Worm (Caenorhabditis elegans) whole organism, mixed stage, embryonic: ENCODE results near the gene F28A10.7.

Experiments used
- M03D4.4 ChIP-seq: sonication (generic microtip); optimal IDR thresholded peaks from 2 replicates; lab custom pipeline; 2017; ENCODE audit warnings: mild to moderate bottlenecking, missing genetic modification characterization, missing compliant biosample characterization
- bed-3 ChIP-seq: fragments of 200-800 bp; sonication (Bioruptor generic); optimal IDR thresholded peaks from 3 replicates; lab custom pipeline; 2018; ENCODE audit warnings: mild to moderate bottlenecking, missing genetic modification characterization, moderate library complexity, missing compliant biosample characterization
- blmp-1 ChIP-seq: fragments of 150-350 bp; optimal IDR thresholded peaks from 2 replicates; lab custom pipeline; 2014; ENCODE audit warnings: missing biosample characterization, missing genetic modification characterization
- ceh-39 ChIP-seq: fragments of 150-350 bp; optimal IDR thresholded peaks from 2 replicates; lab custom pipeline; 2014; ENCODE audit warnings: missing biosample characterization, missing genetic modification characterization
- ceh-43 ChIP-seq: fragments of 200-800 bp; sonication (Bioruptor generic); optimal IDR thresholded peaks from 2 replicates; lab custom pipeline; 2018; ENCODE audit warnings: mild to moderate bottlenecking, missing genetic modification characterization, moderate library complexity, missing compliant biosample characterization
- ceh-83 ChIP-seq: fragments of 200-800 bp; sonication (Bioruptor generic); optimal IDR thresholded peaks from 2 replicates; lab custom pipeline; 2018; ENCODE audit warnings: mild to moderate bottlenecking, missing genetic modification characterization, missing compliant biosample characterization
- ces-1 ChIP-seq: fragments of 150-350 bp; optimal IDR thresholded peaks from 2 replicates; lab custom pipeline; 2014; ENCODE audit warnings: missing biosample characterization, missing genetic modification reagents, missing genetic modification characterization
- cnd-1 ChIP-seq: fragments of 200-800 bp; sonication (Bioruptor generic); optimal IDR thresholded peaks from 2 replicates; lab custom pipeline; 2018; ENCODE audit warnings: mild to moderate bottlenecking, missing genetic modification characterization, missing compliant biosample characterization
- drap-1 ChIP-seq: fragments of 200-800 bp; sonication (Bioruptor generic); optimal IDR thresholded peaks from 3 replicates; lab custom pipeline; 2018; ENCODE audit warnings: mild to moderate bottlenecking, missing genetic modification characterization, missing compliant biosample characterization
- elt-1 ChIP-seq: sonication (generic microtip); optimal IDR thresholded peaks from 2 replicates; lab custom pipeline; 2017; ENCODE audit warnings: missing genetic modification characterization, mild to moderate bottlenecking, missing compliant biosample characterization, antibody characterized with exemption, moderate library complexity, borderline replicate concordance; ENCODE audit not compliant: insufficient read depth
- elt-3 ChIP-seq: fragments of 150-350 bp; optimal IDR thresholded peaks from 2 replicates; lab custom pipeline; 2014; ENCODE audit warnings: missing biosample characterization, missing genetic modification characterization
- flh-1 ChIP-seq: fragments of 200-800 bp; sonication (Bioruptor generic); optimal IDR thresholded peaks from 2 replicates; lab custom pipeline; 2018; ENCODE audit warnings: mild to moderate bottlenecking, missing genetic modification characterization, moderate library complexity, missing compliant biosample characterization
- ham-2 ChIP-seq: fragments of 200-800 bp; sonication (Bioruptor generic); optimal IDR thresholded peaks from 2 replicates; lab custom pipeline; 2018; ENCODE audit warnings: mild to moderate bottlenecking, missing genetic modification characterization, missing compliant biosample characterization
- hlh-1 ChIP-seq: fragments of 150-350 bp; optimal IDR thresholded peaks from 2 replicates; lab custom pipeline; 2014; ENCODE audit warnings: missing biosample characterization, missing genetic modification reagents, missing genetic modification characterization
- lin-13 ChIP-seq: fragments of 150-350 bp; optimal IDR thresholded peaks from 2 replicates; lab custom pipeline; 2014; ENCODE audit warnings: missing biosample characterization, missing genetic modification characterization
- lin-32 ChIP-seq: fragments of 200-800 bp; sonication (Bioruptor generic); optimal IDR thresholded peaks from 2 replicates; lab custom pipeline; 2018; ENCODE audit warnings: mild to moderate bottlenecking, missing genetic modification characterization, missing compliant biosample characterization
- lsy-2 ChIP-seq: fragments of 150-350 bp; optimal IDR thresholded peaks from 2 replicates; lab custom pipeline; 2014; ENCODE audit warnings: missing biosample characterization, missing genetic modification characterization
- mab-5 ChIP-seq: fragments of 150-350 bp; optimal IDR thresholded peaks from 2 replicates; lab custom pipeline; 2014; ENCODE audit warnings: missing biosample characterization, missing genetic modification characterization
- mep-1 ChIP-seq: fragments of 150-350 bp; optimal IDR thresholded peaks from 2 replicates; lab custom pipeline; 2017; ENCODE audit warnings: missing biosample characterization, missing genetic modification reagents, missing genetic modification characterization, inconsistent platforms
- nhr-12 ChIP-seq: fragments of 150-350 bp; optimal IDR thresholded peaks from 2 replicates; lab custom pipeline; 2014; ENCODE audit warnings: missing biosample characterization, missing genetic modification characterization
- nhr-237 ChIP-seq: fragments of 150-350 bp; optimal IDR thresholded peaks from 2 replicates; lab custom pipeline; 2014; ENCODE audit warnings: missing biosample characterization, missing genetic modification characterization
- pha-4 ChIP-seq: fragments of 150-350 bp; optimal IDR thresholded peaks from 2 replicates; lab custom pipeline; 2018; ENCODE audit warnings: missing biosample characterization, missing genetic modification reagents, missing genetic modification characterization
- sem-2 ChIP-seq: fragments of 200-800 bp; sonication (Bioruptor generic); optimal IDR thresholded peaks from 2 replicates; lab custom pipeline; 2018; ENCODE audit warnings: mild to moderate bottlenecking, missing genetic modification characterization, missing compliant biosample characterization
- snpc-4 ChIP-seq: fragments of 150-350 bp; optimal IDR thresholded peaks from 2 replicates; lab custom pipeline; 2014; ENCODE audit warnings: missing biosample characterization, missing genetic modification characterization
- sptf-1 ChIP-seq: sonication (generic microtip); optimal IDR thresholded peaks from 2 replicates; lab custom pipeline; 2017; ENCODE audit warnings: mild to moderate bottlenecking, missing genetic modification characterization, moderate library complexity, missing compliant biosample characterization
- tbx-8 ChIP-seq: fragments of 200-800 bp; sonication (Bioruptor generic); optimal IDR thresholded peaks from 2 replicates; lab custom pipeline; 2018; ENCODE audit warnings: mild to moderate bottlenecking, missing genetic modification characterization, moderate library complexity, missing compliant biosample characterization
- unc-39 ChIP-seq: fragments of 150-350 bp; optimal IDR thresholded peaks from 2 replicates; lab custom pipeline; 2014; ENCODE audit warnings: missing biosample characterization, missing genetic modification characterization
- unc-62 ChIP-seq: fragments of 150-350 bp; optimal IDR thresholded peaks from 2 replicates; lab custom pipeline; 2014; ENCODE audit warnings: missing biosample characterization, missing genetic modification reagents, missing genetic modification characterization
- zip-8 ChIP-seq: fragments of 150-350 bp; optimal IDR thresholded peaks from 2 replicates; lab custom pipeline; 2014; ENCODE audit warnings: missing biosample characterization, missing genetic modification characterization
- ztf-11 ChIP-seq: fragments of 150-350 bp; optimal IDR thresholded peaks from 2 replicates; lab custom pipeline; 2014; ENCODE audit warnings: missing biosample characterization, missing genetic modification characterization

Gene F28A10.7

ce11 chrII:803009-803408 lies 42.5 kb downstream of the F28A10.7 start, which contains the start of gene F46F5.13:
TSS of gene F46F5.13 (plus strand) at chrII:803309.
- TF ChIP-seq snpc-4 (tag; lab: Kevin White, UChicago) (no peak), ztf-11 (no peak), nhr-12 (no peak), flh-1 (no peak), lin-32 (GFP tag; lab: Kevin White, UChicago) (no peak), nhr-237 (tag; lab: Kevin White, UChicago) (no peak), ham-2 (GFP tag; lab: Kevin White, UChicago) (no peak), sptf-1 (tag; lab: Kevin White, UChicago) (no peak), bed-3 (GFP tag; lab: Kevin White, UChicago) (no peak), mep-1 (no peak), mab-5 (tag; lab: Kevin White, UChicago) (no peak), hlh-1 (no peak), M03D4.4 (tag; lab: Kevin White, UChicago) (no peak), elt-3 (tag; lab: Kevin White, UChicago) (no peak), ces-1 (GFP tag; lab: Kevin White, UChicago) (no peak), cnd-1 (no peak), elt-1 (tag; lab: Kevin White, UChicago) (no peak), pha-4 (tag; lab: Kevin White, UChicago) (no peak), ceh-43 (GFP tag; lab: Kevin White, UChicago) (no peak), ceh-39 (tag; lab: Kevin White, UChicago) (no peak)

DNA sequence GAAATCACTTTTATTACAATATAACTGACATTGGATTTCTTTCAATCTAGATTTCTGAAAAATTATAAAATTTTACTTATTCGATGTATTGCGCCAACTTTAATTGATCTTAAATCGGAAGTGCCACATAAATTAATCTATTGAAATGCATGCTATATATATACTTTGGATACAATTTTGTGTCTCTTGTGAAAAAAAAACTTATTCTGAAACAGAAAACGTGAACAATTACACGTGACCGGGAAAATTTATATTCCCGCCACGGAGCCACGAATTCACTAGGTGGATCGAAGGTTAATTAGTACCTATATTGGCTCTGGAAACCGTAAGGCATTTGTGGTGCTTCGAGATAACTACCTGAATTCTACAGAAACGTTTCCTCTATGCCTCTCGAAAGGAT lies 45.8 kb downstream of the F28A10.7 start, which contains the start of gene F46F5.14:
Gene F46F5.14, plus strand, starts transcription at position 301 of the 400 bp plus-strand sequence.
- TF ChIP-seq ztf-11 (no peak), ceh-43 (GFP tag; lab: Kevin White, UChicago) (no peak), pha-4 (tag; lab: Kevin White, UChicago) (no peak), ces-1 (GFP tag; lab: Kevin White, UChicago) (no peak), lin-32 (GFP tag; lab: Kevin White, UChicago) (no peak), ham-2 (GFP tag; lab: Kevin White, UChicago) (no peak), lsy-2 (tag; lab: Kevin White, UChicago) (no peak)

DNA sequence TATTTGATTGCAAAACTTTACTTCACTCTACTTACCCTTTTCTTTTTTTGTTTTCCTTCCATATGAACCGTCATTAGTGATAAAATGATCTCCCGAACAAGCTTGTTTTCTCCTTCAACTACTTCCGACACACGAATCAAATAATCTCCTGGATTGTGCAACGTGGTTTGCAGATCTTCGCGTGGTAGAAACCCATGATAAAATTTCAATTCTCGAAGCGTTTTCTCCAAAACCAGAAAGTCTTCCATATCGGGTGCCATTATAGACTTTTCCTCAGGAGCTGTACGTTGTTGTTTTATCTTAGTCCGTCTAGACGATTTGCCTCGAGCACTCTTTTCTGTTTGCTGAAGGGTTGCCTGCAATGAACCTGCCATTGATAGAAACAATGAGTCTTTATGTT lies 48.1 kb downstream of the F28A10.7 start:
- no peak for TF ChIP-seq sem-2
- no peak for TF ChIP-seq tbx-8
- no peak for TF ChIP-seq pha-4 (tag; lab: Kevin White, UChicago)
- no peak for TF ChIP-seq M03D4.4 (tag; lab: Kevin White, UChicago)
- TF ChIP-seq zip-8 (tag; lab: Kevin White, UChicago) = no peak
- TF ChIP-seq ceh-83 = no peak
- no peak for TF ChIP-seq mab-5 (tag; lab: Kevin White, UChicago)
- no peak for TF ChIP-seq unc-62
- no peak for TF ChIP-seq lin-13 (tag; lab: Kevin White, UChicago)
- no peak for TF ChIP-seq elt-3 (tag; lab: Kevin White, UChicago)
- no peak for TF ChIP-seq hlh-1

ce11 chrII:796916-797315 lies 48.6 kb downstream of the F28A10.7 start:
- TF ChIP-seq drap-1 (GFP tag; lab: Kevin White, UChicago) (no peak), lin-13 (tag; lab: Kevin White, UChicago) (no peak), ceh-39 (tag; lab: Kevin White, UChicago) (no peak), unc-39 (tag; lab: Kevin White, UChicago) (no peak), blmp-1 (tag; lab: Kevin White, UChicago) (no peak), ham-2 (GFP tag; lab: Kevin White, UChicago) (no peak), bed-3 (GFP tag; lab: Kevin White, UChicago) (no peak), lsy-2 (tag; lab: Kevin White, UChicago) (no peak), zip-8 (tag; lab: Kevin White, UChicago) (no peak), flh-1 (no peak), elt-3 (tag; lab: Kevin White, UChicago) (no peak), ztf-11 (no peak)
